Fruit fly (Drosophila melanogaster) whole organism, embryonic: ENCODE data around the gene Nepl4.

Source experiments
- Antp ChIP-seq: fragments of 200-800 bp; sonication (Bioruptor generic); optimal IDR thresholded peaks from 3 replicates; lab custom pipeline; 2016; ENCODE audit warnings: missing biosample characterization, missing genetic modification characterization
- Blimp-1 ChIP-seq: fragments of 200-800 bp; sonication (Bioruptor generic); optimal IDR thresholded peaks from 3 replicates; lab custom pipeline; 2018; ENCODE audit warnings: missing biosample characterization, missing genetic modification characterization, mild to moderate bottlenecking, moderate library complexity, missing genetic modification reagents
- CG10565 ChIP-seq: fragments of 200-800 bp; sonication (Bioruptor generic); optimal IDR thresholded peaks from 3 replicates; lab custom pipeline; 2016; ENCODE audit warnings: missing biosample characterization, mild to moderate bottlenecking, missing genetic modification characterization
- CG10959 ChIP-seq: fragments of 200-800 bp; sonication (Bioruptor generic); IDR thresholded peaks from 2 replicates; pipeline ENCODE4 v1.3.6; 2022; ENCODE audit warnings: missing biosample characterization, missing genetic modification characterization
- CG11398 ChIP-seq: fragments of 200-800 bp; sonication (Bioruptor generic); optimal IDR thresholded peaks from 2 replicates; lab custom pipeline; 2016; ENCODE audit warnings: missing biosample characterization, missing genetic modification characterization
- CG14014 ChIP-seq: fragments of 200-800 bp; sonication (Bioruptor generic); IDR thresholded peaks from 2 replicates; pipeline ENCODE4 v1.3.6; 2022; ENCODE audit warnings: missing biosample characterization, missing genetic modification characterization
- CG15269 ChIP-seq: fragments of 200-800 bp; sonication (Bioruptor generic); optimal IDR thresholded peaks from 2 replicates; lab custom pipeline; 2018; ENCODE audit warnings: missing biosample characterization, mild to moderate bottlenecking, missing genetic modification characterization, moderate library complexity
- CG1832 ChIP-seq: fragments of 200-800 bp; sonication (Bioruptor generic); optimal IDR thresholded peaks from 2 replicates; lab custom pipeline; 2017; ENCODE audit warnings: missing biosample characterization, mild to moderate bottlenecking, missing genetic modification characterization, inconsistent platforms
- CG2199 ChIP-seq: fragments of 200-800 bp; sonication (Bioruptor generic); IDR thresholded peaks from 3 replicates; pipeline ENCODE4 v1.3.6; 2022; ENCODE audit warnings: missing biosample characterization, missing genetic modification characterization
- CG30403 ChIP-seq: fragments of 200-800 bp; sonication (Bioruptor generic); optimal IDR thresholded peaks from 3 replicates; lab custom pipeline; 2016; ENCODE audit warnings: missing biosample characterization, missing genetic modification characterization
- CG32532 ChIP-seq: fragments of 200-800 bp; sonication (Bioruptor generic); IDR thresholded peaks from 2 replicates; pipeline ENCODE4 v1.3.6; 2022; ENCODE audit warnings: missing biosample characterization, missing genetic modification characterization
- CG3838 ChIP-seq: fragments of 200-800 bp; sonication (Bioruptor generic); optimal IDR thresholded peaks from 3 replicates; lab custom pipeline; 2016; ENCODE audit warnings: missing biosample characterization, missing genetic modification characterization
- CG3847 ChIP-seq: fragments of 200-800 bp; sonication (Bioruptor generic); IDR thresholded peaks from 2 replicates; pipeline ENCODE4 v1.3.6; 2022; ENCODE audit warnings: missing biosample characterization, missing genetic modification characterization
- CG4360 ChIP-seq: fragments of 200-800 bp; sonication (Bioruptor generic); IDR thresholded peaks from 2 replicates; pipeline ENCODE4 v1.3.6; 2022; ENCODE audit warnings: missing biosample characterization, missing genetic modification characterization
- CG6689 ChIP-seq: fragments of 200-800 bp; sonication (Bioruptor generic); IDR thresholded peaks from 2 replicates; pipeline ENCODE4 v1.3.6; 2022; ENCODE audit warnings: missing biosample characterization, missing genetic modification characterization
- CG7271 ChIP-seq: fragments of 200-800 bp; sonication (Bioruptor generic); optimal IDR thresholded peaks from 2 replicates; lab custom pipeline; 2018; ENCODE audit warnings: missing biosample characterization, mild to moderate bottlenecking, missing genetic modification characterization, moderate library complexity
- CG7928 ChIP-seq: fragments of 200-800 bp; sonication (Bioruptor generic); optimal IDR thresholded peaks from 2 replicates; lab custom pipeline; 2017; ENCODE audit warnings: missing biosample characterization, mild to moderate bottlenecking, missing genetic modification characterization
- CG7987 ChIP-seq: fragments of 200-800 bp; sonication (Bioruptor generic); optimal IDR thresholded peaks from 2 replicates; lab custom pipeline; 2018; ENCODE audit warnings: missing biosample characterization, mild to moderate bottlenecking, missing genetic modification characterization, moderate library complexity
- CG8388 ChIP-seq: fragments of 200-800 bp; sonication (Bioruptor generic); optimal IDR thresholded peaks from 2 replicates; lab custom pipeline; 2019; ENCODE audit warnings: missing biosample characterization, mild to moderate bottlenecking, missing genetic modification characterization, moderate library complexity
- CG9437 ChIP-seq: fragments of 200-800 bp; sonication (Bioruptor generic); optimal IDR thresholded peaks from 2 replicates; lab custom pipeline; 2018; ENCODE audit warnings: missing biosample characterization, mild to moderate bottlenecking, missing genetic modification characterization
- CkIIα-i1 ChIP-seq: fragments of 200-800 bp; sonication (Bioruptor generic); IDR thresholded peaks from 2 replicates; pipeline ENCODE4 v1.3.6; 2022; ENCODE audit warnings: missing biosample characterization, missing genetic modification characterization
- CoRest ChIP-seq: fragments of 200-800 bp; sonication (Bioruptor generic); optimal IDR thresholded peaks from 3 replicates; lab custom pipeline; 2018; ENCODE audit warnings: missing biosample characterization, mild to moderate bottlenecking, missing genetic modification characterization, moderate library complexity
- Fer3 ChIP-seq: fragments of 200-800 bp; sonication (Bioruptor generic); optimal IDR thresholded peaks from 2 replicates; lab custom pipeline; 2018; ENCODE audit warnings: missing biosample characterization, mild to moderate bottlenecking, missing genetic modification characterization, moderate library complexity
- GATAe ChIP-seq: fragments of 200-800 bp; sonication (Bioruptor generic); conservative IDR thresholded peaks from 2 replicates; pipeline ENCODE4 v1.3.6; 2022; ENCODE audit warnings: missing biosample characterization, missing genetic modification characterization
- H2.0 ChIP-seq: fragments of 200-800 bp; sonication (Bioruptor generic); IDR thresholded peaks from 2 replicates; pipeline ENCODE4 v1.3.6; 2022; ENCODE audit warnings: missing biosample characterization, missing genetic modification characterization
- HHEX ChIP-seq: fragments of 200-800 bp; sonication (Bioruptor generic); optimal IDR thresholded peaks from 3 replicates; lab custom pipeline; 2017; ENCODE audit warnings: missing biosample characterization, mild to moderate bottlenecking, missing genetic modification characterization, missing genetic modification reagents
- HmgD ChIP-seq: fragments of 200-800 bp; sonication (Bioruptor generic); optimal IDR thresholded peaks from 3 replicates; lab custom pipeline; 2016; ENCODE audit warnings: missing biosample characterization, missing genetic modification characterization
- Hr39 ChIP-seq: fragments of >200 bp; optimal IDR thresholded peaks from 2 replicates; lab custom pipeline; 2017
- Meics ChIP-seq: fragments of 200-800 bp; sonication (Bioruptor generic); optimal IDR thresholded peaks from 2 replicates; lab custom pipeline; 2017; ENCODE audit warnings: missing biosample characterization, mild to moderate bottlenecking, missing genetic modification characterization
- NC2β ChIP-seq: fragments of 200-800 bp; sonication (Bioruptor generic); optimal IDR thresholded peaks from 2 replicates; lab custom pipeline; 2016; ENCODE audit warnings: missing biosample characterization, missing genetic modification characterization
- Nf-YA ChIP-seq: fragments of 200-800 bp; sonication (Bioruptor generic); IDR thresholded peaks from 2 replicates; pipeline ENCODE4 v1.3.6; 2022; ENCODE audit warnings: missing biosample characterization, missing genetic modification characterization
- Poxn ChIP-seq: fragments of 200-800 bp; sonication (Bioruptor generic); IDR thresholded peaks from 2 replicates; pipeline ENCODE4 v1.3.6; 2022; ENCODE audit warnings: missing biosample characterization, missing genetic modification characterization
- ara ChIP-seq: fragments of 200-800 bp; sonication (Bioruptor generic); IDR thresholded peaks from 2 replicates; pipeline ENCODE4 v1.3.6; 2022; ENCODE audit warnings: missing biosample characterization, missing genetic modification characterization
- caup ChIP-seq: fragments of 200-800 bp; sonication (Bioruptor generic); optimal IDR thresholded peaks from 3 replicates; lab custom pipeline; 2017; ENCODE audit warnings: missing biosample characterization, mild to moderate bottlenecking, missing genetic modification characterization, moderate library complexity; ENCODE audit not compliant: severe bottlenecking
- chinmo ChIP-seq: fragments of 200-800 bp; sonication (Bioruptor generic); IDR thresholded peaks from 4 replicates; pipeline ENCODE4 v1.3.6; 2022; ENCODE audit warnings: missing biosample characterization, missing genetic modification characterization; ENCODE audit not compliant: partially characterized antibody
- chn ChIP-seq: fragments of 200-800 bp; sonication (Bioruptor generic); optimal IDR thresholded peaks from 2 replicates; lab custom pipeline; 2016; ENCODE audit warnings: missing biosample characterization, missing genetic modification characterization
- croc ChIP-seq: fragments of 200-800 bp; sonication (Bioruptor generic); conservative IDR thresholded peaks from 3 replicates; pipeline ENCODE4 v1.3.6; 2022; ENCODE audit warnings: missing biosample characterization, missing genetic modification characterization
- cwo ChIP-seq: fragments of 200-800 bp; sonication (Bioruptor generic); optimal IDR thresholded peaks from 3 replicates; lab custom pipeline; 2017; ENCODE audit warnings: missing biosample characterization, missing genetic modification characterization, mild to moderate bottlenecking, moderate library complexity, missing genetic modification reagents
- dysf ChIP-seq: fragments of 200-800 bp; sonication (Bioruptor generic); IDR thresholded peaks from 3 replicates; pipeline ENCODE4 v1.3.6; 2022; ENCODE audit warnings: missing biosample characterization, missing genetic modification characterization
- kay ChIP-seq: fragments of 200-800 bp; sonication (Bioruptor generic); optimal IDR thresholded peaks from 2 replicates; lab custom pipeline; 2016; ENCODE audit warnings: missing biosample characterization, missing genetic modification characterization
- mam ChIP-seq: fragments of 200-800 bp; sonication (Bioruptor generic); optimal IDR thresholded peaks from 3 replicates; lab custom pipeline; 2016; ENCODE audit warnings: missing biosample characterization, missing genetic modification characterization
- oc ChIP-seq: fragments of 200-800 bp; sonication (Bioruptor generic); optimal IDR thresholded peaks from 2 replicates; lab custom pipeline; 2018; ENCODE audit warnings: missing biosample characterization, mild to moderate bottlenecking, missing genetic modification characterization, moderate library complexity
- row ChIP-seq: fragments of 200-800 bp; sonication (Bioruptor generic); IDR thresholded peaks from 3 replicates; pipeline ENCODE4 v1.3.6; 2022; ENCODE audit warnings: missing biosample characterization, missing genetic modification characterization
- run ChIP-seq: fragments of 200-800 bp; sonication (Bioruptor generic); optimal IDR thresholded peaks from 3 replicates; lab custom pipeline; 2018; ENCODE audit warnings: missing biosample characterization, mild to moderate bottlenecking, missing genetic modification characterization
- sc ChIP-seq, 3 experiments: fragments of >200 bp in 2 of 3; fragments of 200-800 bp in 1 of 3; sonication (Bioruptor generic) in 1 of 3; optimal IDR thresholded peaks; 2 replicates in 2 of 3; 3 replicates in 1 of 3; lab custom pipeline; 2017; ENCODE audit warnings: mild to moderate bottlenecking in 1 of 3, missing biosample characterization in 1 of 3, missing genetic modification characterization in 1 of 3, missing genetic modification reagents in 1 of 3
- scrt ChIP-seq: fragments of 200-800 bp; sonication (Bioruptor generic); optimal IDR thresholded peaks from 2 replicates; lab custom pipeline; 2018; ENCODE audit warnings: missing biosample characterization, mild to moderate bottlenecking, missing genetic modification characterization, moderate library complexity
- sim ChIP-seq: fragments of 200-800 bp; sonication (Bioruptor generic); IDR thresholded peaks from 2 replicates; pipeline ENCODE4 v1.3.6; 2022; ENCODE audit warnings: missing biosample characterization, missing genetic modification characterization
- sisA ChIP-seq: fragments of 200-800 bp; sonication (Bioruptor generic); IDR thresholded peaks from 2 replicates; pipeline ENCODE4 v1.3.6; 2022; ENCODE audit warnings: missing biosample characterization, missing genetic modification characterization
- sna ChIP-seq: fragments of 200-800 bp; sonication (Bioruptor generic); IDR thresholded peaks from 2 replicates; pipeline ENCODE4 v1.3.6; 2022; ENCODE audit warnings: missing biosample characterization, missing genetic modification characterization; ENCODE audit not compliant: partially characterized antibody
- tup ChIP-seq: fragments of 200-800 bp; sonication (Bioruptor generic); optimal IDR thresholded peaks from 2 replicates; lab custom pipeline; 2016; ENCODE audit warnings: missing biosample characterization, mild to moderate bottlenecking, missing genetic modification characterization, moderate library complexity
- vfl ChIP-seq: fragments of 200-800 bp; sonication (Bioruptor generic); optimal IDR thresholded peaks from 2 replicates; lab custom pipeline; 2016; ENCODE audit warnings: missing biosample characterization, missing genetic modification characterization

Nepl4 gene

DNA sequence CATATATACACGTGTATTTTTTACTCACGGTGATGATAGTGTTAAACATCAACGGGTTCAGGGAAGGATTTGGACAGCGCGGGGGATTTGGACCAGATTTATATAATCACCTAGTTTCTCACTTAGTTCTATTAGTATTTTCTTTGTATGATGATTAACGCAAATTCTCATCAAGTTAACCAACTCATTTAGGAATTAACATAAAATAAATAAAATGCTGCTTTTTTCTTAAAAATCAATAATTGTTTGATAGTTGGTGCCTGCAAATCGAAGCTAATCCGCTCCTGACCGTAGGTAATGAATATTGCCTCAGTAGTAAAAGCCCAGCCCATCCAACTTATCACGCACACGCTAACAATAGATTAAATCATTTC lies 15.9 kb upstream of the Nepl4 start (continued):
- peak; percentile 77 for TF ChIP-seq scrt
- peak; percentile 87 for TF ChIP-seq Meics (GFP tag; lab: Kevin White, UChicago)
- TF ChIP-seq caup: peak; percentile 84
- no peak for TF ChIP-seq sna
- peak; percentile 72 for TF ChIP-seq H2.0 (GFP tag; lab: Robert Waterston, UW)
- TF ChIP-seq CG14014 (GFP tag; lab: Robert Waterston, UW): peak; percentile 92
- TF ChIP-seq CkIIα-i1 (GFP tag; lab: Robert Waterston, UW): no peak
- TF ChIP-seq Blimp-1 (GFP tag; lab: Kevin White, UChicago): peak; percentile 72
- no peak for TF ChIP-seq chinmo (GFP tag; lab: Robert Waterston, UW)
- peak; percentile 85 for TF ChIP-seq HHEX
- TF ChIP-seq CG3847 (GFP tag; lab: Robert Waterston, UW): peak; percentile 92
- peak; percentile 44; the same call in 1 of the 2 replicates for TF ChIP-seq CG10959 (GFP tag; lab: Robert Waterston, UW)
- no peak for TF ChIP-seq CG11398 (GFP tag; lab: Kevin White, UChicago)
- peak; percentile 59 for TF ChIP-seq run (tag; lab: Kevin White, UChicago)
- TF ChIP-seq dysf (GFP tag; lab: Robert Waterston, UW): peak; percentile 94
- TF ChIP-seq CG2199 (GFP tag; lab: Robert Waterston, UW): no peak
- TF ChIP-seq CG32532: peak; percentile 87
- peak; percentile 90 for TF ChIP-seq Fer3 (tag; lab: Kevin White, UChicago)
- TF ChIP-seq CG30403 (GFP tag; lab: Kevin White, UChicago): peak; percentile 93
- TF ChIP-seq CG10565 (GFP tag; lab: Kevin White, UChicago): no peak
- TF ChIP-seq CoRest (tag; lab: Kevin White, UChicago): peak; percentile 93
- TF ChIP-seq CG15269 (tag; lab: Kevin White, UChicago): peak; percentile 91
- peak; percentile 39 for TF ChIP-seq CG8388 (GFP tag; lab: Kevin White, UChicago)
- TF ChIP-seq CG7987 (GFP tag; lab: Kevin White, UChicago): peak; percentile 48
- TF ChIP-seq Antp (GFP tag; lab: Kevin White, UChicago): peak; percentile 72
- peak; percentile 98 for TF ChIP-seq cwo (GFP tag; lab: Kevin White, UChicago)
- TF ChIP-seq CG4360 (GFP tag; lab: Robert Waterston, UW): no peak
- TF ChIP-seq NC2β (GFP tag; lab: Kevin White, UChicago): peak; percentile 43
- TF ChIP-seq CG6689: peak; percentile 82
- peak; percentile 79 for TF ChIP-seq vfl (GFP tag; lab: Kevin White, UChicago)
- TF ChIP-seq sim: no peak; the same call in 1 of the 2 replicates
- peak; percentile 38 for TF ChIP-seq tup (GFP tag; lab: Kevin White, UChicago)
- TF ChIP-seq sisA: peak; percentile 91
- peak; percentile 96 for TF ChIP-seq row (GFP tag; lab: Robert Waterston, UW)
- TF ChIP-seq HmgD (GFP tag; lab: Kevin White, UChicago): peak; percentile 49
- TF ChIP-seq CG3838: no peak
- TF ChIP-seq oc (tag; lab: Kevin White, UChicago): peak; percentile 30
- no peak for TF ChIP-seq CG1832
- peak; percentile 65 for TF ChIP-seq chn (GFP tag; lab: Kevin White, UChicago)
- TF ChIP-seq sc (optimal IDR thresholded peaks at IDR 0.05; lab: Kevin White, UChicago): no peak
- no peak for TF ChIP-seq sc (GFP tag; optimal IDR thresholded peaks at IDR 0.05; lab: Kevin White, UChicago)
- no peak for TF ChIP-seq Hr39
- TF ChIP-seq Nf-YA (GFP tag; lab: Robert Waterston, UW): peak; percentile 39; the same call in 1 of the 2 replicates
- peak; percentile 96 for TF ChIP-seq mam (GFP tag; lab: Kevin White, UChicago)
- peak; percentile 52 for TF ChIP-seq CG7928 (GFP tag; lab: Kevin White, UChicago)
- peak; percentile 59; the same call in 2 of the 3 replicates for TF ChIP-seq croc (GFP tag; lab: Robert Waterston, UW)
- peak; percentile 27 for TF ChIP-seq CG9437 (GFP tag; lab: Kevin White, UChicago)
- peak; percentile 88 for TF ChIP-seq GATAe
- TF ChIP-seq CG7271: no peak
- peak; percentile 69 for TF ChIP-seq Poxn (GFP tag; lab: Robert Waterston, UW)
- peak; percentile 75 for TF ChIP-seq kay (GFP tag; lab: Kevin White, UChicago)
- TF ChIP-seq ara: peak; percentile 59; the same call in 1 of the 2 replicates
